Worm (Caenorhabditis elegans) whole organism, mixed stage, embryonic: ENCODE data around the gene K06H7.8.

Experiments
- blmp-1 ChIP-seq: fragments of 150-350 bp; optimal IDR thresholded peaks from 2 replicates; lab custom pipeline; 2014; ENCODE audit warnings: missing biosample characterization, missing genetic modification characterization
- ces-1 ChIP-seq: fragments of 150-350 bp; optimal IDR thresholded peaks from 2 replicates; lab custom pipeline; 2014; ENCODE audit warnings: missing biosample characterization, missing genetic modification reagents, missing genetic modification characterization
- cnd-1 ChIP-seq: fragments of 200-800 bp; sonication (Bioruptor generic); optimal IDR thresholded peaks from 2 replicates; lab custom pipeline; 2018; ENCODE audit warnings: mild to moderate bottlenecking, missing genetic modification characterization, missing compliant biosample characterization
- elt-3 ChIP-seq: fragments of 150-350 bp; optimal IDR thresholded peaks from 2 replicates; lab custom pipeline; 2014; ENCODE audit warnings: missing biosample characterization, missing genetic modification characterization
- lin-13 ChIP-seq: fragments of 150-350 bp; optimal IDR thresholded peaks from 2 replicates; lab custom pipeline; 2014; ENCODE audit warnings: missing biosample characterization, missing genetic modification characterization
- lin-32 ChIP-seq: fragments of 200-800 bp; sonication (Bioruptor generic); optimal IDR thresholded peaks from 2 replicates; lab custom pipeline; 2018; ENCODE audit warnings: mild to moderate bottlenecking, missing genetic modification characterization, missing compliant biosample characterization
- lsy-2 ChIP-seq: fragments of 150-350 bp; optimal IDR thresholded peaks from 2 replicates; lab custom pipeline; 2014; ENCODE audit warnings: missing biosample characterization, missing genetic modification characterization
- nhr-12 ChIP-seq: fragments of 150-350 bp; optimal IDR thresholded peaks from 2 replicates; lab custom pipeline; 2014; ENCODE audit warnings: missing biosample characterization, missing genetic modification characterization
- nhr-76 ChIP-seq: sonication (generic microtip); optimal IDR thresholded peaks from 2 replicates; lab custom pipeline; 2017; ENCODE audit warnings: missing biosample characterization, missing genetic modification characterization
- pha-4 ChIP-seq: fragments of 150-350 bp; optimal IDR thresholded peaks from 2 replicates; lab custom pipeline; 2018; ENCODE audit warnings: missing biosample characterization, missing genetic modification reagents, missing genetic modification characterization
- snpc-4 ChIP-seq: fragments of 150-350 bp; optimal IDR thresholded peaks from 2 replicates; lab custom pipeline; 2014; ENCODE audit warnings: missing biosample characterization, missing genetic modification characterization
- unc-39 ChIP-seq: fragments of 150-350 bp; optimal IDR thresholded peaks from 2 replicates; lab custom pipeline; 2014; ENCODE audit warnings: missing biosample characterization, missing genetic modification characterization
- unc-62 ChIP-seq: fragments of 150-350 bp; optimal IDR thresholded peaks from 2 replicates; lab custom pipeline; 2014; ENCODE audit warnings: missing biosample characterization, missing genetic modification reagents, missing genetic modification characterization
- ztf-11 ChIP-seq: fragments of 150-350 bp; optimal IDR thresholded peaks from 2 replicates; lab custom pipeline; 2014; ENCODE audit warnings: missing biosample characterization, missing genetic modification characterization

DNA sequence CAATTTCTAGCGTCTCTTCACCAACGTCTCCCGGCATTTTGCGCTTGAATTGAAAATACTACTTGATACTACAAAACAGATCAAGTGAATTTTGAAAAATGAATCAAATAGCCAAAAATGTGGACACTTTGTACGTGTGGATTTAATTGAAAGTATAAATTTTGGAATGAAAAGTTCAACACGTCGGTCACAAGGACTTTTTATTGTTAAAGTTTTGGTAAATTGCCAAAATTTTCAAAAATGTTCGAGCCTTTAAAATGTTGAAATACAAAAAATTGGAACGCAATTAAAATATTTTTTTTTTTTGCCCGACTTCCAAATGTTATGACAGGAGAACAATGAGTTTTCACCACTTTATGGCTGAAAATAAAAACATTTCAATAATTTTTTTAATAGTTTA lies at the start of gene K06H7.8:
- TF ChIP-seq cnd-1 (tag; lab: Kevin White, UChicago), result no peak
- TF ChIP-seq unc-62 (GFP tag; lab: Kevin White, UChicago), result no peak
- TF ChIP-seq elt-3, result no peak
- TF ChIP-seq ces-1 (GFP tag; lab: Kevin White, UChicago), result no peak
- no peak for TF ChIP-seq unc-39 (tag; lab: Kevin White, UChicago)
- TF ChIP-seq nhr-12, result no peak
- TF ChIP-seq lin-13 (tag; lab: Kevin White, UChicago), result no peak
- no peak for TF ChIP-seq snpc-4 (tag; lab: Kevin White, UChicago)
- TF ChIP-seq pha-4 (tag; lab: Kevin White, UChicago), result no peak
- no peak for TF ChIP-seq blmp-1 (tag; lab: Kevin White, UChicago)
- no peak for TF ChIP-seq lin-32 (GFP tag; lab: Kevin White, UChicago)
- TF ChIP-seq lsy-2, result no peak
- no peak for TF ChIP-seq ztf-11
- no peak for TF ChIP-seq nhr-76
